Fruit fly (Drosophila melanogaster) whole organism, embryonic: ENCODE measurements around the gene CG13088.

Experiments used
- Antp ChIP-seq: fragments of 200-800 bp; sonication (Bioruptor generic); optimal IDR thresholded peaks from 3 replicates; lab custom pipeline; 2016; ENCODE audit warnings: missing biosample characterization, missing genetic modification characterization
- CG10209 ChIP-seq: fragments of 200-800 bp; sonication (Bioruptor generic); optimal IDR thresholded peaks from 3 replicates; lab custom pipeline; 2017; ENCODE audit warnings: missing biosample characterization, mild to moderate bottlenecking, missing genetic modification characterization, missing genetic modification reagents
- CG12236 ChIP-seq: fragments of 200-800 bp; sonication (Bioruptor generic); optimal IDR thresholded peaks from 2 replicates; lab custom pipeline; 2016; ENCODE audit warnings: missing biosample characterization, missing genetic modification characterization
- CG13287 ChIP-seq: fragments of 200-800 bp; sonication (Bioruptor generic); IDR thresholded peaks from 2 replicates; pipeline ENCODE4 v1.3.6; 2022; ENCODE audit warnings: missing biosample characterization, missing genetic modification characterization; ENCODE audit not compliant: partially characterized antibody
- CG13624 ChIP-seq: fragments of 200-800 bp; sonication (Bioruptor generic); optimal IDR thresholded peaks from 2 replicates; lab custom pipeline; 2016; ENCODE audit warnings: missing biosample characterization, missing genetic modification characterization
- CG16779 ChIP-seq: fragments of 200-800 bp; sonication (Bioruptor generic); IDR thresholded peaks from 2 replicates; pipeline ENCODE4 v1.3.6; 2022; ENCODE audit warnings: missing biosample characterization, missing genetic modification characterization
- CG18262 ChIP-seq: fragments of 200-800 bp; optimal IDR thresholded peaks from 3 replicates; lab custom pipeline; 2019; ENCODE audit warnings: missing biosample characterization, mild to moderate bottlenecking, missing genetic modification characterization, moderate library complexity
- CG18619 ChIP-seq: fragments of 200-800 bp; sonication (Bioruptor generic); optimal IDR thresholded peaks from 3 replicates; lab custom pipeline; 2017; ENCODE audit warnings: missing biosample characterization, mild to moderate bottlenecking, missing genetic modification characterization
- CG2889 ChIP-seq: fragments of 200-800 bp; sonication (Bioruptor generic); IDR thresholded peaks from 3 replicates; pipeline ENCODE4 v1.3.6; 2022; ENCODE audit warnings: missing biosample characterization, missing genetic modification characterization
- CG30403 ChIP-seq: fragments of 200-800 bp; sonication (Bioruptor generic); optimal IDR thresholded peaks from 3 replicates; lab custom pipeline; 2016; ENCODE audit warnings: missing biosample characterization, missing genetic modification characterization
- CG33213 ChIP-seq: fragments of 200-800 bp; sonication (Bioruptor generic); optimal IDR thresholded peaks from 3 replicates; lab custom pipeline; 2016; ENCODE audit warnings: missing biosample characterization, missing genetic modification characterization
- CG3407 ChIP-seq: fragments of 200-800 bp; sonication (Bioruptor generic); optimal IDR thresholded peaks from 2 replicates; lab custom pipeline; 2018; ENCODE audit warnings: missing biosample characterization, mild to moderate bottlenecking, missing genetic modification characterization
- CG43689 ChIP-seq: fragments of 200-800 bp; sonication (Bioruptor generic); IDR thresholded peaks from 2 replicates; pipeline ENCODE4 v1.3.6; 2022; ENCODE audit warnings: missing biosample characterization, missing genetic modification characterization
- CG4730 ChIP-seq: fragments of 200-800 bp; sonication (Bioruptor generic); IDR thresholded peaks from 2 replicates; pipeline ENCODE4 v1.3.6; 2022; ENCODE audit warnings: missing biosample characterization, missing genetic modification characterization
- CG4820 ChIP-seq: fragments of 200-800 bp; sonication (Bioruptor generic); optimal IDR thresholded peaks from 3 replicates; lab custom pipeline; 2016; ENCODE audit warnings: missing biosample characterization, missing genetic modification characterization
- CG4854 ChIP-seq: fragments of 200-800 bp; sonication (Bioruptor generic); optimal IDR thresholded peaks from 2 replicates; lab custom pipeline; 2016; ENCODE audit warnings: missing biosample characterization, missing genetic modification characterization, inconsistent platforms
- CG6272 ChIP-seq: fragments of 200-800 bp; sonication (Bioruptor generic); IDR thresholded peaks from 2 replicates; pipeline ENCODE4 v1.3.6; 2022; ENCODE audit warnings: missing biosample characterization, missing genetic modification characterization
- CG8359 ChIP-seq: fragments of 200-800 bp; sonication (Bioruptor generic); optimal IDR thresholded peaks from 2 replicates; lab custom pipeline; 2017; ENCODE audit warnings: missing biosample characterization, mild to moderate bottlenecking, missing genetic modification characterization, borderline replicate concordance
- CG8388 ChIP-seq: fragments of 200-800 bp; sonication (Bioruptor generic); optimal IDR thresholded peaks from 2 replicates; lab custom pipeline; 2019; ENCODE audit warnings: missing biosample characterization, mild to moderate bottlenecking, missing genetic modification characterization, moderate library complexity
- CG9437 ChIP-seq: fragments of 200-800 bp; sonication (Bioruptor generic); optimal IDR thresholded peaks from 2 replicates; lab custom pipeline; 2018; ENCODE audit warnings: missing biosample characterization, mild to moderate bottlenecking, missing genetic modification characterization
- CG9727 ChIP-seq: fragments of 200-800 bp; sonication (Bioruptor generic); optimal IDR thresholded peaks from 3 replicates; lab custom pipeline; 2017; ENCODE audit warnings: missing biosample characterization, mild to moderate bottlenecking, missing genetic modification characterization
- CkIIα-i1 ChIP-seq: fragments of 200-800 bp; sonication (Bioruptor generic); IDR thresholded peaks from 2 replicates; pipeline ENCODE4 v1.3.6; 2022; ENCODE audit warnings: missing biosample characterization, missing genetic modification characterization
- D19B ChIP-seq: fragments of 200-800 bp; sonication (Bioruptor generic); optimal IDR thresholded peaks from 2 replicates; lab custom pipeline; 2017; ENCODE audit warnings: missing biosample characterization, mild to moderate bottlenecking, missing genetic modification characterization
- Dfd ChIP-seq, 2 experiments: fragments of >200 bp; optimal IDR thresholded peaks; 2 replicates each; lab custom pipeline; 2017; ENCODE audit warnings: missing biosample characterization in 2 of 2, missing genetic modification characterization in 2 of 2
- Dip2 ChIP-seq: fragments of 200-800 bp; sonication (Bioruptor generic); IDR thresholded peaks from 2 replicates; pipeline ENCODE4 v1.3.6; 2022; ENCODE audit warnings: missing biosample characterization, missing genetic modification characterization
- Dp ChIP-seq: fragments of 200-800 bp; sonication (Bioruptor generic); optimal IDR thresholded peaks from 2 replicates; lab custom pipeline; 2018; ENCODE audit warnings: missing biosample characterization, mild to moderate bottlenecking, missing genetic modification characterization, moderate library complexity
- E2f2 ChIP-seq: fragments of 200-800 bp; sonication (Bioruptor generic); IDR thresholded peaks from 2 replicates; pipeline ENCODE4 v1.3.6; 2022; ENCODE audit warnings: missing biosample characterization, missing genetic modification characterization
- Ets65A ChIP-seq: fragments of 200-800 bp; sonication (Bioruptor generic); peaks from one replicate; lab custom pipeline; 2016; ENCODE audit warnings: missing biosample characterization, missing genetic modification characterization
- Lim3 ChIP-seq: fragments of 200-800 bp; sonication (Bioruptor generic); IDR thresholded peaks from 2 replicates; pipeline ENCODE4 v1.3.6; 2022; ENCODE audit warnings: missing biosample characterization, missing genetic modification characterization
- ap ChIP-seq: fragments of 200-800 bp; sonication (Bioruptor generic); IDR thresholded peaks from 2 replicates; pipeline ENCODE4 v1.3.6; 2022; ENCODE audit warnings: missing biosample characterization, missing genetic modification characterization
- az2 ChIP-seq: fragments of 200-800 bp; sonication (Bioruptor generic); optimal IDR thresholded peaks from 3 replicates; lab custom pipeline; 2016; ENCODE audit warnings: missing biosample characterization, missing genetic modification characterization
- bigmax ChIP-seq: fragments of 200-800 bp; sonication (Bioruptor generic); optimal IDR thresholded peaks from 2 replicates; lab custom pipeline; 2018; ENCODE audit warnings: missing biosample characterization, mild to moderate bottlenecking, missing genetic modification characterization
- corto ChIP-seq: fragments of 200-800 bp; sonication (Bioruptor generic); optimal IDR thresholded peaks from 2 replicates; lab custom pipeline; 2016; ENCODE audit warnings: missing biosample characterization, mild to moderate bottlenecking, missing genetic modification characterization, moderate library complexity
- crp ChIP-seq, 2 experiments: fragments of 200-800 bp; sonication (Bioruptor generic); optimal IDR thresholded peaks; 2 replicates in 1 of 2; 3 replicates in 1 of 2; lab custom pipeline; 2017; ENCODE audit warnings: missing biosample characterization in 2 of 2, missing genetic modification characterization in 2 of 2, mild to moderate bottlenecking in 1 of 2, moderate library complexity in 1 of 2
- dimm ChIP-seq: fragments of 200-800 bp; sonication (Bioruptor generic); IDR thresholded peaks from 2 replicates; pipeline ENCODE4 v1.3.6; 2022; ENCODE audit warnings: missing biosample characterization, missing genetic modification characterization
- dmrt99B ChIP-seq: fragments of 200-800 bp; sonication (Bioruptor generic); optimal IDR thresholded peaks from 2 replicates; lab custom pipeline; 2018; ENCODE audit warnings: missing biosample characterization, mild to moderate bottlenecking, missing genetic modification characterization, moderate library complexity
- eyg ChIP-seq: fragments of 200-800 bp; sonication (Bioruptor generic); optimal IDR thresholded peaks from 3 replicates; lab custom pipeline; 2016; ENCODE audit warnings: missing biosample characterization, missing genetic modification characterization
- fd3F ChIP-seq: fragments of 200-800 bp; sonication (Bioruptor generic); optimal IDR thresholded peaks from 2 replicates; lab custom pipeline; 2018; ENCODE audit warnings: missing biosample characterization, mild to moderate bottlenecking, missing genetic modification characterization, moderate library complexity
- fd96Cb ChIP-seq: fragments of 200-800 bp; sonication (Bioruptor generic); optimal IDR thresholded peaks from 2 replicates; lab custom pipeline; 2018; ENCODE audit warnings: missing biosample characterization, mild to moderate bottlenecking, missing genetic modification characterization, moderate library complexity
- jigr1 ChIP-seq: fragments of 200-800 bp; sonication (Bioruptor generic); IDR thresholded peaks from 3 replicates; pipeline ENCODE4 v1.3.6; 2022; ENCODE audit warnings: missing biosample characterization, missing genetic modification characterization
- lola ChIP-seq, 3 experiments: fragments of >200 bp in 2 of 3; fragments of 200-800 bp in 1 of 3; sonication (Bioruptor generic) in 1 of 3; optimal IDR thresholded peaks; 2 replicates each; lab custom pipeline; 2017 to 2019; ENCODE audit warnings: missing biosample characterization in 3 of 3, missing genetic modification characterization in 3 of 3, mild to moderate bottlenecking in 1 of 3, moderate library complexity in 1 of 3
- pb ChIP-seq: fragments of 200-800 bp; sonication (Bioruptor generic); optimal IDR thresholded peaks from 3 replicates; lab custom pipeline; 2016; ENCODE audit warnings: missing biosample characterization, missing genetic modification characterization
- pfk ChIP-seq: fragments of 200-800 bp; sonication (Bioruptor generic); optimal IDR thresholded peaks from 2 replicates; lab custom pipeline; 2018; ENCODE audit warnings: missing biosample characterization, mild to moderate bottlenecking, missing genetic modification characterization, moderate library complexity
- psq ChIP-seq: fragments of 200-800 bp; sonication (Bioruptor generic); optimal IDR thresholded peaks from 2 replicates; lab custom pipeline; 2017; ENCODE audit warnings: missing biosample characterization, missing genetic modification characterization
- pum ChIP-seq: fragments of 200-800 bp; sonication (Bioruptor generic); optimal IDR thresholded peaks from 2 replicates; lab custom pipeline; 2016; ENCODE audit warnings: missing biosample characterization, missing genetic modification characterization
- sd ChIP-seq: fragments of 200-800 bp; sonication (Bioruptor generic); optimal IDR thresholded peaks from 3 replicates; lab custom pipeline; 2018; ENCODE audit warnings: missing biosample characterization, mild to moderate bottlenecking, missing genetic modification characterization, moderate library complexity
- tgo ChIP-seq: fragments of 200-800 bp; sonication (Bioruptor generic); IDR thresholded peaks from 3 replicates; pipeline ENCODE4 v1.3.6; 2022; ENCODE audit warnings: missing biosample characterization, missing genetic modification characterization
- tll ChIP-seq, 2 experiments: fragments of 200-800 bp in 1 of 2; fragments of >200 bp in 1 of 2; sonication (Bioruptor generic) in 1 of 2; optimal IDR thresholded peaks; 2 replicates each; lab custom pipeline; 2017 to 2019; ENCODE audit warnings: missing biosample characterization in 2 of 2, missing genetic modification characterization in 2 of 2, mild to moderate bottlenecking in 1 of 2, moderate library complexity in 1 of 2
- toy ChIP-seq: fragments of 200-800 bp; sonication (Bioruptor generic); IDR thresholded peaks from 2 replicates; pipeline ENCODE4 v1.3.6; 2022; ENCODE audit warnings: missing biosample characterization, missing genetic modification characterization
- unpg ChIP-seq: fragments of 200-800 bp; sonication (Bioruptor generic); optimal IDR thresholded peaks from 3 replicates; lab custom pipeline; 2018; ENCODE audit warnings: missing biosample characterization, mild to moderate bottlenecking, missing genetic modification characterization, moderate library complexity
- zf30C ChIP-seq: fragments of 200-800 bp; sonication (Bioruptor generic); optimal IDR thresholded peaks from 3 replicates; lab custom pipeline; 2018; ENCODE audit warnings: missing biosample characterization, mild to moderate bottlenecking, missing genetic modification characterization

CG13088 gene

DNA sequence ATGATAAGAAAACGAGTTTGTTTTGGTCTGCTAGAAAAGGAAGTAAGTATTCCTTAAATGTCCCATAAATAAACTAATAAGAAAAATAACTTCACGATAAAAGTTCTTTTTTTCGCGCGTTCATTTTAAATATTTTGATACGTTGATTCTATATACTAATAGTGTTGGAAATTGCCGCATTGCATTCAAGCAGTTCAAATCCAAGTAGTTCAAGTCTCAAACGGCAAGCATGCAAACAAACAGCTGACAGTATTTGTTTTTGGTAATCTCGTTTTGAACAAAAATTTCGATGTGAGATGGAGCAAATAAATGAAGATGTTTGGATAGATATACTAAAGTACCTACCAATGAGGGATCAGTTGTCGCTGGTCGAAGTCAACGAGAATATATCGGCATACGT, at the start of gene CG13088 (continued):
- peak; percentile 64 for TF ChIP-seq CG13624 (GFP tag; lab: Kevin White, UChicago)
- TF ChIP-seq CG43689 (GFP tag; lab: Robert Waterston, UW), result no peak
- TF ChIP-seq sd (tag; lab: Kevin White, UChicago), result no peak
- no peak for TF ChIP-seq Ets65A (GFP tag; lab: Kevin White, UChicago)
- TF ChIP-seq fd96Cb (tag; lab: Kevin White, UChicago), result no peak
- TF ChIP-seq CG8388 (GFP tag; lab: Kevin White, UChicago), result no peak
- no peak for TF ChIP-seq CG6272 (GFP tag; lab: Robert Waterston, UW)
- TF ChIP-seq pum, result peak; percentile 24
- no peak for TF ChIP-seq lola (GFP tag; optimal IDR thresholded peaks at IDR 0.05; lab: Kevin White, UChicago)
- peak; percentile 41 for TF ChIP-seq CG33213 (GFP tag; lab: Kevin White, UChicago)
- TF ChIP-seq eyg (GFP tag; lab: Kevin White, UChicago), result no peak
- TF ChIP-seq crp (GFP tag; optimal IDR thresholded peaks at IDR 0.05; lab: Kevin White, UChicago), result peak; percentile 69 to 95
- TF ChIP-seq CG18619 (GFP tag; lab: Kevin White, UChicago), result peak; percentile 4
- no peak for TF ChIP-seq CG12236 (GFP tag; lab: Kevin White, UChicago)
- TF ChIP-seq E2f2, result peak; percentile 96
- TF ChIP-seq psq (GFP tag; lab: Kevin White, UChicago), result no peak
- no peak for TF ChIP-seq ap (GFP tag; lab: Robert Waterston, UW)
- no peak for TF ChIP-seq jigr1 (GFP tag; lab: Robert Waterston, UW)
- no peak for TF ChIP-seq pb
- TF ChIP-seq CG16779, result no peak
- no peak for TF ChIP-seq unpg (GFP tag; lab: Kevin White, UChicago)
- TF ChIP-seq tll (GFP tag; optimal IDR thresholded peaks at IDR 0.05; lab: Kevin White, UChicago), result peak in 1 of 2 experiments; percentile 11
- TF ChIP-seq zf30C, result no peak
- TF ChIP-seq CG4820 (GFP tag; lab: Kevin White, UChicago), result peak; percentile 12
- TF ChIP-seq pfk (GFP tag; lab: Kevin White, UChicago), result no peak
- TF ChIP-seq CG18262 (tag; lab: Kevin White, UChicago), result no peak
- no peak for TF ChIP-seq tgo (GFP tag; lab: Robert Waterston, UW)
- TF ChIP-seq CG2889 (GFP tag; lab: Robert Waterston, UW), result no peak
- TF ChIP-seq Antp (GFP tag; lab: Kevin White, UChicago), result no peak
- no peak for TF ChIP-seq Lim3 (GFP tag; lab: Robert Waterston, UW)
- peak; percentile 16 for TF ChIP-seq az2
- no peak for TF ChIP-seq bigmax
- TF ChIP-seq CG4730 (GFP tag; lab: Robert Waterston, UW), result no peak
- no peak for TF ChIP-seq CG9727
- TF ChIP-seq Dip2 (GFP tag; lab: Robert Waterston, UW), result no peak
- TF ChIP-seq Dfd (GFP tag; optimal IDR thresholded peaks at IDR 0.05; lab: Kevin White, UChicago), result peak in 1 of 2 experiments; percentile 5
- no peak for TF ChIP-seq toy (GFP tag; lab: Robert Waterston, UW)
- TF ChIP-seq CG3407 (GFP tag; lab: Kevin White, UChicago), result peak; percentile 12
- peak; percentile 29 for TF ChIP-seq CG30403 (GFP tag; lab: Kevin White, UChicago)
- no peak for TF ChIP-seq CG10209
- no peak for TF ChIP-seq corto (GFP tag; lab: Kevin White, UChicago)
- TF ChIP-seq CG9437 (GFP tag; lab: Kevin White, UChicago), result no peak
- no peak for TF ChIP-seq dimm (GFP tag; lab: Robert Waterston, UW)
- TF ChIP-seq CG13287 (GFP tag; lab: Robert Waterston, UW), result peak; percentile 41; the same call in 1 of the 2 replicates
- TF ChIP-seq Dp (GFP tag; lab: Kevin White, UChicago), result peak; percentile 96
- TF ChIP-seq D19B (GFP tag; lab: Kevin White, UChicago), result no peak
- peak; percentile 28 for TF ChIP-seq fd3F
- no peak for TF ChIP-seq CkIIα-i1
- no peak for TF ChIP-seq CG8359
- TF ChIP-seq dmrt99B (tag; lab: Kevin White, UChicago), result no peak
- TF ChIP-seq CG4854 (GFP tag; lab: Kevin White, UChicago), result peak; percentile 20
